Worm (Caenorhabditis elegans) whole organism, L3 larva: ENCODE data around the gene exc-7.

Experiments
- ama-1 ChIP-seq: fragments of 150-350 bp; optimal IDR thresholded peaks from 2 replicates; lab custom pipeline; 2018
- ceh-16 ChIP-seq: sonication (generic microtip); optimal IDR thresholded peaks from 2 replicates; lab custom pipeline; 2017; ENCODE audit warnings: missing biosample characterization, missing genetic modification characterization
- ceh-82 ChIP-seq: fragments of 150-350 bp; optimal IDR thresholded peaks from 2 replicates; lab custom pipeline; 2014; ENCODE audit warnings: missing biosample characterization, missing genetic modification characterization
- ceh-9 ChIP-seq: sonication (generic microtip); optimal IDR thresholded peaks from 2 replicates; lab custom pipeline; 2018; ENCODE audit warnings: missing biosample characterization, missing genetic modification characterization
- daf-12 ChIP-seq: fragments of 150-350 bp; optimal IDR thresholded peaks from 2 replicates; lab custom pipeline; 2014; ENCODE audit warnings: missing biosample characterization, missing genetic modification reagents, missing genetic modification characterization
- egl-5 ChIP-seq: fragments of 150-350 bp; optimal IDR thresholded peaks from 2 replicates; lab custom pipeline; 2017; ENCODE audit warnings: missing biosample characterization, missing genetic modification reagents, missing genetic modification characterization, inconsistent platforms
- elt-1 ChIP-seq: fragments of 150-350 bp; optimal IDR thresholded peaks from 2 replicates; lab custom pipeline; 2014; ENCODE audit warnings: missing biosample characterization, missing genetic modification characterization
- elt-3 ChIP-seq, 3 experiments: fragments of 150-350 bp in 1 of 3; sonication (generic microtip) in 2 of 3; optimal IDR thresholded peaks; 2 replicates in 2 of 3; 4 replicates in 1 of 3; lab custom pipeline; 2014 to 2017; ENCODE audit warnings: missing biosample characterization in 3 of 3, missing genetic modification characterization in 3 of 3
- eor-1 ChIP-seq, 2 experiments: fragments of 150-350 bp; optimal IDR thresholded peaks; 2 replicates each; lab custom pipeline; 2014 to 2018; ENCODE audit warnings: missing biosample characterization in 2 of 2, missing genetic modification characterization in 2 of 2
- fkh-10 ChIP-seq: sonication (generic microtip); optimal IDR thresholded peaks from 2 replicates; lab custom pipeline; 2017; ENCODE audit warnings: missing biosample characterization, missing genetic modification reagents, missing genetic modification characterization
- fos-1 ChIP-seq: fragments of 150-350 bp; optimal IDR thresholded peaks from 2 replicates; lab custom pipeline; 2014; ENCODE audit warnings: missing biosample characterization, missing genetic modification characterization
- hmg-11 ChIP-seq: sonication (generic microtip); optimal IDR thresholded peaks from 2 replicates; lab custom pipeline; 2016; ENCODE audit warnings: missing genetic modification characterization, missing compliant biosample characterization
- lin-15B ChIP-seq: fragments of 150-350 bp; optimal IDR thresholded peaks from 2 replicates; lab custom pipeline; 2014; ENCODE audit warnings: missing biosample characterization, missing genetic modification characterization
- lin-39 ChIP-seq: fragments of 150-350 bp; optimal IDR thresholded peaks from 2 replicates; lab custom pipeline; 2018; ENCODE audit warnings: missing biosample characterization, missing genetic modification reagents, missing genetic modification characterization
- lsy-12 ChIP-seq: sonication (generic microtip); optimal IDR thresholded peaks from 2 replicates; lab custom pipeline; 2016; ENCODE audit warnings: mild to moderate bottlenecking, missing genetic modification characterization, missing compliant biosample characterization
- mdl-1 ChIP-seq: fragments of 150-350 bp; optimal IDR thresholded peaks from 2 replicates; lab custom pipeline; 2014; ENCODE audit warnings: missing biosample characterization, missing genetic modification characterization
- mml-1 ChIP-seq: fragments of 150-350 bp; sonication (generic microtip); optimal IDR thresholded peaks from 3 replicates; lab custom pipeline; 2014; ENCODE audit warnings: missing biosample characterization, missing genetic modification characterization
- nfya-1 ChIP-seq: sonication (generic microtip); optimal IDR thresholded peaks from 2 replicates; lab custom pipeline; 2017; ENCODE audit warnings: missing genetic modification characterization, mild to moderate bottlenecking, missing compliant biosample characterization, antibody characterized with exemption, moderate library complexity; ENCODE audit not compliant: insufficient read depth
- nhr-11 ChIP-seq: fragments of 150-350 bp; optimal IDR thresholded peaks from 2 replicates; lab custom pipeline; 2014; ENCODE audit warnings: missing biosample characterization, missing genetic modification characterization
- nhr-12 ChIP-seq: fragments of 150-350 bp; optimal IDR thresholded peaks from 2 replicates; lab custom pipeline; 2014; ENCODE audit warnings: missing biosample characterization, missing genetic modification characterization
- nhr-23 ChIP-seq: fragments of 150-350 bp; optimal IDR thresholded peaks from 2 replicates; lab custom pipeline; 2014; ENCODE audit warnings: missing biosample characterization, missing genetic modification reagents, missing genetic modification characterization
- nhr-237 ChIP-seq: fragments of 150-350 bp; optimal IDR thresholded peaks from 2 replicates; lab custom pipeline; 2014; ENCODE audit warnings: missing biosample characterization, missing genetic modification characterization
- nhr-25 ChIP-seq: sonication (generic microtip); optimal IDR thresholded peaks from 2 replicates; lab custom pipeline; 2017; ENCODE audit warnings: missing biosample characterization, missing genetic modification characterization
- nhr-28 ChIP-seq: fragments of 150-350 bp; optimal IDR thresholded peaks from 2 replicates; lab custom pipeline; 2014; ENCODE audit warnings: missing biosample characterization, missing genetic modification characterization
- nhr-67 ChIP-seq: fragments of 150-350 bp; optimal IDR thresholded peaks from 2 replicates; lab custom pipeline; 2014; ENCODE audit warnings: missing biosample characterization, missing genetic modification characterization
- nhr-77 ChIP-seq: fragments of 150-350 bp; optimal IDR thresholded peaks from 2 replicates; lab custom pipeline; 2014; ENCODE audit warnings: missing biosample characterization, missing genetic modification characterization
- pha-4 ChIP-seq: fragments of 150-350 bp; optimal IDR thresholded peaks from 2 replicates; lab custom pipeline; 2014; ENCODE audit warnings: missing biosample characterization, missing genetic modification reagents, missing genetic modification characterization
- pqm-1 ChIP-seq: fragments of 150-350 bp; optimal IDR thresholded peaks from 2 replicates; lab custom pipeline; 2017; ENCODE audit warnings: missing biosample characterization, missing genetic modification characterization, inconsistent platforms
- sea-2 ChIP-seq: fragments of 150-350 bp; sonication (generic microtip); optimal IDR thresholded peaks from 4 replicates; lab custom pipeline; 2014; ENCODE audit warnings: missing biosample characterization, missing genetic modification reagents, missing genetic modification characterization
- snpc-4 ChIP-seq: fragments of 150-350 bp; optimal IDR thresholded peaks from 2 replicates; lab custom pipeline; 2014; ENCODE audit warnings: missing biosample characterization, missing genetic modification characterization
- zag-1 ChIP-seq: fragments of 150-350 bp; optimal IDR thresholded peaks from 2 replicates; lab custom pipeline; 2014; ENCODE audit warnings: missing biosample characterization, missing genetic modification characterization
- ztf-11 ChIP-seq: fragments of 150-350 bp; optimal IDR thresholded peaks from 2 replicates; lab custom pipeline; 2014; ENCODE audit warnings: missing biosample characterization, missing genetic modification characterization
- ztf-4 ChIP-seq: fragments of 150-350 bp; optimal IDR thresholded peaks from 2 replicates; lab custom pipeline; 2014; ENCODE audit warnings: missing biosample characterization, missing genetic modification characterization

exc-7 gene

ce11 chrII:9537429-9537828, 38.3 kb upstream of the exc-7 start, which contains the start of gene sra-8:
Gene sra-8 (plus strand): TSS chrII:9537729.
- TF ChIP-seq nhr-12 (tag; lab: Kevin White, UChicago) = no peak
- no peak for TF ChIP-seq nhr-25
- TF ChIP-seq nhr-28 (tag; lab: Kevin White, UChicago) = no peak
- TF ChIP-seq, all 47 proteins: peak for 0

- no peak for TF ChIP-seq sea-2 (GFP tag; lab: Kevin White, UChicago)
Measured at ce11 chrII:9540723-9541122, 35.0 kb upstream of the exc-7 start, which contains the start of gene sra-3. Gene sra-3 (minus strand): TSS chrII:9540823.

ce11 chrII:9542785-9543184, 33.0 kb upstream of the exc-7 start, which contains the start of gene sra-4:
Gene sra-4 (minus strand): TSS chrII:9542885.
- TF ChIP-seq ceh-82 (tag; lab: Kevin White, UChicago) (no peak), nhr-28 (tag; lab: Kevin White, UChicago) (no peak), lin-15B (tag; lab: Kevin White, UChicago) (no peak), nhr-11 (tag; lab: Kevin White, UChicago) (no peak), eor-1 (tag; optimal IDR thresholded peaks at IDR 0.05; lab: Kevin White, UChicago) (no peak), zag-1 (no peak), ztf-4 (tag; lab: Kevin White, UChicago) (no peak), elt-1 (no peak), ceh-16 (tag; lab: Kevin White, UChicago) (no peak), sea-2 (GFP tag; lab: Kevin White, UChicago) (no peak), pqm-1 (tag; lab: Kevin White, UChicago) (no peak), mdl-1 (no peak), pha-4 (tag; lab: Kevin White, UChicago) (no peak), ceh-9 (tag; lab: Kevin White, UChicago) (no peak), nhr-67 (tag; lab: Kevin White, UChicago) (no peak), hmg-11 (tag; lab: Kevin White, UChicago) (no peak), lsy-12 (no peak), lin-39 (tag; lab: Kevin White, UChicago) (no peak), nhr-23 (tag; lab: Kevin White, UChicago) (no peak), egl-5 (tag; lab: Kevin White, UChicago) (no peak)

ce11 chrII:9544386-9544785, 31.4 kb upstream of the exc-7 start, which contains the start of gene sra-7:
Gene sra-7 (plus strand): TSS chrII:9544686.
- TF ChIP-seq lin-15B (tag; lab: Kevin White, UChicago) (no peak), sea-2 (GFP tag; lab: Kevin White, UChicago) (no peak), lin-39 (tag; lab: Kevin White, UChicago) (no peak), snpc-4 (tag; lab: Kevin White, UChicago) (no peak), fkh-10 (GFP tag; lab: Kevin White, UChicago) (no peak), ztf-4 (tag; lab: Kevin White, UChicago) (no peak), zag-1 (no peak), mdl-1 (no peak), pqm-1 (tag; lab: Kevin White, UChicago) (no peak), ztf-11 (tag; lab: Kevin White, UChicago) (no peak), pha-4 (tag; lab: Kevin White, UChicago) (no peak), nhr-67 (tag; lab: Kevin White, UChicago) (no peak), nhr-77 (tag; lab: Kevin White, UChicago) (no peak)
- TF ChIP-seq, all 47 proteins: peak for 0

ce11 chrII:9550718-9551117, 25.1 kb upstream of the exc-7 start, which contains the start of gene sra-6:
Gene sra-6 (minus strand): TSS chrII:9550818.
- TF ChIP-seq nhr-23 (tag; lab: Kevin White, UChicago) = no peak
- TF ChIP-seq snpc-4 (tag; lab: Kevin White, UChicago) = no peak
- no peak for TF ChIP-seq ceh-16 (tag; lab: Kevin White, UChicago)
- no peak for TF ChIP-seq sea-2 (GFP tag; lab: Kevin White, UChicago)
- no peak for TF ChIP-seq pqm-1 (tag; lab: Kevin White, UChicago)
- no peak for TF ChIP-seq elt-1
- no peak for TF ChIP-seq fkh-10 (GFP tag; lab: Kevin White, UChicago)
- no peak for TF ChIP-seq ztf-4 (tag; lab: Kevin White, UChicago)
- TF ChIP-seq lin-39 (tag; lab: Kevin White, UChicago) = no peak
- no peak for TF ChIP-seq nhr-237 (tag; lab: Kevin White, UChicago)

ce11 chrII:9551536-9551935, 24.2 kb upstream of the exc-7 start, which contains the start of gene F35H8.12:
Gene F35H8.12 (plus strand): TSS chrII:9551836.
- TF ChIP-seq elt-3 (tag; optimal IDR thresholded peaks at IDR 0.05; lab: Kevin White, UChicago) = no peak
- no peak for TF ChIP-seq mml-1 (tag; lab: Kevin White, UChicago)
- no peak for TF ChIP-seq ztf-11 (tag; lab: Kevin White, UChicago)
- no peak for TF ChIP-seq ceh-9 (tag; lab: Kevin White, UChicago)
- TF ChIP-seq ceh-16 (tag; lab: Kevin White, UChicago) = no peak
- no peak for TF ChIP-seq daf-12 (tag; lab: Kevin White, UChicago)
- no peak for TF ChIP-seq fos-1 (tag; lab: Kevin White, UChicago)
- no peak for TF ChIP-seq pha-4 (tag; lab: Kevin White, UChicago)
- TF ChIP-seq ama-1 (lab: Kevin White, UChicago) = no peak
- TF ChIP-seq lin-15B (tag; lab: Kevin White, UChicago) = no peak
- no peak for TF ChIP-seq ceh-82 (tag; lab: Kevin White, UChicago)
- no peak for TF ChIP-seq eor-1 (tag; optimal IDR thresholded peaks at IDR 0.05; lab: Kevin White, UChicago)
- no peak for TF ChIP-seq ztf-4 (tag; lab: Kevin White, UChicago)
- no peak for TF ChIP-seq nfya-1 (tag; lab: Kevin White, UChicago)
- TF ChIP-seq, all 47 proteins: peak for 0
